Fruit fly (Drosophila melanogaster): ENCODE measurements around the gene Zmynd8.

The Zmynd8 gene

DNA sequence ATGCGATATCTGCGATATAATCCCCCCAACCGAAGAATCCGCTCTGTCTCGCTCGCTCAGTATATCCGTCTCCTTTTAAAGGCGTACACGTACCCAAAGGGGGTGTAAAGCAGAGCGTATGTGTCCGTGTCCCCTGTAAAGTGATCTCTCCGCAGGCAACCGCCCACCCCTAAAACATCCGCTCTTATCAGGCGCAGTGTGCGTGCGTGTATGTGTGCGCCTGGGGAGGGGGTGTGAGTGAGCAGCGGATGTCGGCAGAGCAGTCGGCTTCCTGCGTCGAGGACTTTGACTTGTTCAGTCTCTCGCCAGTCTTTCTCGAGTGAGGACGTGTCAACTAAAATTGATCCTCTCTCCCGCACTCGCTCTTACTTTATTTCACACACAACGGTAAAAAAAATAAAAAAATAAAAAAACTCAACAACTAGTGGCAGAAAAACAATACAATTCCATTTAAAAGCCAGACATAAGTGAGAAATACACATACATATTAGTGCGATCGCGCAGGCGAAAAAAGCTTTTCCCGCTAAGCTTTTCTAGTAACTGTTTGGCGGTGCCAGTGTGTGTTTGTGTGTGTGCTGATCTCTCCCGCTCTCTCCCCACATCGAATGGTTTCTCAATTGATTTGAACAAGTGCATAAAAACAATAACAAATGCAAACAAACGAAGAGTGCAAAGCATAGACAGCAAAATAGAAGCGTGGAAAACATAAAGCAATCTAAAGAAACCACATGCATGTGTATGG, 56.4 kb downstream of the Zmynd8 start (continued):
- no peak for TF ChIP-seq CG15073 (GFP tag; optimal IDR thresholded peaks at IDR 0.05)
- TF ChIP-seq CG4820 (GFP tag; optimal IDR thresholded peaks at IDR 0.05) = no peak
- no peak for TF ChIP-seq CG1647 (GFP tag; optimal IDR thresholded peaks at IDR 0.05)
- TF ChIP-seq CG2875 (GFP tag; optimal IDR thresholded peaks at IDR 0.05) = no peak
- no peak for TF ChIP-seq TFAM (GFP tag; optimal IDR thresholded peaks at IDR 0.05)
- no peak for TF ChIP-seq CG6654 (GFP tag; optimal IDR thresholded peaks at IDR 0.05)
- TF ChIP-seq CG33213 (GFP tag; optimal IDR thresholded peaks at IDR 0.05) = peak; percentile 23
- no peak for TF ChIP-seq Ravus (GFP tag; IDR thresholded peaks at IDR 0.05)
- no peak for TF ChIP-seq CG12104 (GFP tag; optimal IDR thresholded peaks at IDR 0.05)
- peak; percentile 86 for TF ChIP-seq Adf1 (GFP tag; IDR thresholded peaks at IDR 0.05)
- no peak for TF ChIP-seq CG14860 (GFP tag; IDR thresholded peaks at IDR 0.05; ENCODE audit: partially characterized antibody)
- TF ChIP-seq ssp (GFP tag; IDR thresholded peaks at IDR 0.05) = no peak
- no peak for TF ChIP-seq pum (GFP tag; optimal IDR thresholded peaks at IDR 0.05)
- no peak for TF ChIP-seq ken (GFP tag; IDR thresholded peaks at IDR 0.05)
- TF ChIP-seq dan (GFP tag; IDR thresholded peaks at IDR 0.05) = no peak
- TF ChIP-seq emc (GFP tag; optimal IDR thresholded peaks at IDR 0.05) = no peak
- TF ChIP-seq CG12942 (GFP tag; optimal IDR thresholded peaks at IDR 0.05) = no peak
- no peak for TF ChIP-seq prd (optimal IDR thresholded peaks at IDR 0.05)
- 0 out of 3 replicates have a peak, but pooled peaks have one; percentile 11 for TF ChIP-seq prd (GFP tag; IDR thresholded peaks at IDR 0.05)
- TF ChIP-seq Jarid2 (GFP tag; optimal IDR thresholded peaks at IDR 0.05) = peak; percentile 62
- no peak for TF ChIP-seq D (optimal IDR thresholded peaks at IDR 0.05)
- no peak for TF ChIP-seq D (GFP tag; optimal IDR thresholded peaks at IDR 0.05)
- TF ChIP-seq CG6854 (GFP tag; optimal IDR thresholded peaks at IDR 0.05) = no peak
- peak; percentile 31; the same call in 1 of the 2 replicates for TF ChIP-seq CG32772 (GFP tag; IDR thresholded peaks at IDR 0.05)
- TF ChIP-seq CG10979 (tag; optimal IDR thresholded peaks at IDR 0.05) = no peak
- no peak for TF ChIP-seq CG10321 (GFP tag; IDR thresholded peaks at IDR 0.05)
- peak; percentile 18 for TF ChIP-seq NC2β (GFP tag; optimal IDR thresholded peaks at IDR 0.05)
- peak; percentile 67 for TF ChIP-seq kni (GFP tag; optimal IDR thresholded peaks at IDR 0.05)
- TF ChIP-seq Antp (GFP tag; optimal IDR thresholded peaks at IDR 0.05) = no peak
- TF ChIP-seq NK7.1 (GFP tag; optimal IDR thresholded peaks at IDR 0.05) = no peak
- TF ChIP-seq Asciz (GFP tag; optimal IDR thresholded peaks at IDR 0.05) = peak; percentile 37
- TF ChIP-seq yki (optimal IDR thresholded peaks at IDR 0.05) = no peak
- no peak for TF ChIP-seq ham (GFP tag; IDR thresholded peaks at IDR 0.05)
- no peak for TF ChIP-seq toy (GFP tag; IDR thresholded peaks at IDR 0.05)
- no peak for TF ChIP-seq chif (GFP tag; optimal IDR thresholded peaks at IDR 0.05)
- TF ChIP-seq CG13624 (GFP tag; optimal IDR thresholded peaks at IDR 0.05) = no peak
- TF ChIP-seq CG10274 (GFP tag; optimal IDR thresholded peaks at IDR 0.05) = no peak
- no peak for TF ChIP-seq jumu (GFP tag; optimal IDR thresholded peaks at IDR 0.05)
- TF ChIP-seq Neu2 (GFP tag; optimal IDR thresholded peaks at IDR 0.05; ENCODE audit: borderline replicate concordance) = no peak
- TF ChIP-seq Atf-2 (GFP tag; optimal IDR thresholded peaks at IDR 0.05) = no peak
- no peak for TF ChIP-seq Lpt (GFP tag; optimal IDR thresholded peaks at IDR 0.05)
- peak; percentile 2 for TF ChIP-seq Kr (GFP tag; optimal IDR thresholded peaks at IDR 0.05)
- peak; percentile 7 for TF ChIP-seq en (GFP tag; optimal IDR thresholded peaks at IDR 0.05)
- TF ChIP-seq Blimp-1 (GFP tag; optimal IDR thresholded peaks at IDR 0.05) = no peak
- no peak for TF ChIP-seq CG17568 (GFP tag; optimal IDR thresholded peaks at IDR 0.05)
- TF ChIP-seq zfh2 (GFP tag; optimal IDR thresholded peaks at IDR 0.05) = no peak
- no peak for TF ChIP-seq Fer1 (GFP tag; optimal IDR thresholded peaks at IDR 0.05)
- no peak for TF ChIP-seq CG7928 (GFP tag; optimal IDR thresholded peaks at IDR 0.05)
- no peak for TF ChIP-seq trem (tag; optimal IDR thresholded peaks at IDR 0.05)
- TF ChIP-seq grau (tag; optimal IDR thresholded peaks at IDR 0.05) = no peak
- TF ChIP-seq Spps (tag; optimal IDR thresholded peaks at IDR 0.05) = no peak
- TF ChIP-seq Side (GFP tag; optimal IDR thresholded peaks at IDR 0.05) = no peak

Measured in whole organism, embryonic.